Worm (Caenorhabditis elegans) whole organism, L3 larva: ENCODE measurements around the gene ndab-2.

ENCODE experiments used
- ama-1 ChIP-seq: fragments of 150-350 bp; optimal IDR thresholded peaks from 2 replicates; lab custom pipeline; 2018
- ceh-82 ChIP-seq: fragments of 150-350 bp; optimal IDR thresholded peaks from 2 replicates; lab custom pipeline; 2014; ENCODE audit warnings: missing biosample characterization, missing genetic modification characterization
- jun-1 ChIP-seq: fragments of 150-350 bp; optimal IDR thresholded peaks from 2 replicates; lab custom pipeline; 2014; ENCODE audit warnings: missing biosample characterization, missing genetic modification reagents, missing genetic modification characterization
- nhr-77 ChIP-seq: fragments of 150-350 bp; optimal IDR thresholded peaks from 2 replicates; lab custom pipeline; 2014; ENCODE audit warnings: missing biosample characterization, missing genetic modification characterization
- ztf-4 ChIP-seq: fragments of 150-350 bp; optimal IDR thresholded peaks from 2 replicates; lab custom pipeline; 2014; ENCODE audit warnings: missing biosample characterization, missing genetic modification characterization

- TF ChIP-seq nhr-77 (no peak), jun-1 (tag; lab: Kevin White, UChicago) (no peak), ztf-4 (no peak), ceh-82 (tag; lab: Kevin White, UChicago) (no peak), ama-1 (lab: Kevin White, UChicago) (no peak)
These were observed 36.5 kb downstream of the ndab-2 start for ce11 chrIII:7216924-7217521.
